Worm (Caenorhabditis elegans) whole organism, mixed stage, embryonic: Measurements from ENCODE around the gene nsph-4.1.
"Not testable (repeated sequence)": the region's sequence is repeated elsewhere in the genome, so short reads cannot be mapped to it uniquely, and the experiment has no call there.

Experiments
- M03D4.4 ChIP-seq: sonication (generic microtip); optimal IDR thresholded peaks from 2 replicates; lab custom pipeline; 2017; ENCODE audit warnings: mild to moderate bottlenecking, missing genetic modification characterization, missing compliant biosample characterization
- lin-13 ChIP-seq: fragments of 150-350 bp; optimal IDR thresholded peaks from 2 replicates; lab custom pipeline; 2014; ENCODE audit warnings: missing biosample characterization, missing genetic modification characterization
- lin-32 ChIP-seq: fragments of 200-800 bp; sonication (Bioruptor generic); optimal IDR thresholded peaks from 2 replicates; lab custom pipeline; 2018; ENCODE audit warnings: mild to moderate bottlenecking, missing genetic modification characterization, missing compliant biosample characterization
- lsy-2 ChIP-seq: fragments of 150-350 bp; optimal IDR thresholded peaks from 2 replicates; lab custom pipeline; 2014; ENCODE audit warnings: missing biosample characterization, missing genetic modification characterization
- nhr-237 ChIP-seq: fragments of 150-350 bp; optimal IDR thresholded peaks from 2 replicates; lab custom pipeline; 2014; ENCODE audit warnings: missing biosample characterization, missing genetic modification characterization
- sptf-1 ChIP-seq: sonication (generic microtip); optimal IDR thresholded peaks from 2 replicates; lab custom pipeline; 2017; ENCODE audit warnings: mild to moderate bottlenecking, missing genetic modification characterization, moderate library complexity, missing compliant biosample characterization
- unc-62 ChIP-seq: fragments of 150-350 bp; optimal IDR thresholded peaks from 2 replicates; lab custom pipeline; 2014; ENCODE audit warnings: missing biosample characterization, missing genetic modification reagents, missing genetic modification characterization

DNA sequence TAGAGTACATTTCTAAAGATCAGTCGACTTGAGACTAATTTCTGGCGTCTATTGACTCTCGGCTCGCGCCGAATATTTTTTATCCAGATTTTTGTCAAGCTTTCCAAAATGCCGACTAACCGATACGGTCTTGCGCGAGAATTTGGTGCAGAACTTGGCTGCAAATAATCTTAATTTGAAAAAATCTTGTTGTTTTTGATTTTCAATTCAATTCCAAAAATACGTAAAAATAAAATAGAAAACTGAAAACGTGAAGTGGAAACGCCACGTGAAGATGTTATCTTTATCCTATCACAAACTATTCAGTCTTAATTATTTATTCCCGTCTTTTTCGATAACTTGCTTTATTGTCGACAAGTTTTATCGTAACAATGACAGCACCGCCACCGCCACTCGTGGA lies 31.7 kb downstream of the nsph-4.1 start, which contains the start of gene ttbk-2.1:
- not testable (repeated sequence) for TF ChIP-seq sptf-1 (tag; lab: Kevin White, UChicago); lin-32 (GFP tag; lab: Kevin White, UChicago); M03D4.4 (tag; lab: Kevin White, UChicago); lsy-2 (tag; lab: Kevin White, UChicago); unc-62 (GFP tag; lab: Kevin White, UChicago); lin-13 (tag; lab: Kevin White, UChicago); nhr-237 (tag; lab: Kevin White, UChicago)
